Worm (Caenorhabditis elegans) whole organism, L4 larva: Measurements from ENCODE around the gene rpl-37.

Experiments
- D1046.2 ChIP-seq: fragments of 200-800 bp; sonication (Bioruptor generic); IDR thresholded peaks from 2 replicates; pipeline ENCODE4 v1.3.6; 2022; ENCODE audit warnings: missing genetic modification characterization, missing compliant biosample characterization
- F26F4.8 ChIP-seq: fragments of 200-800 bp; sonication (Bioruptor generic); conservative IDR thresholded peaks from 2 replicates; pipeline ENCODE4 v1.3.6; 2022; ENCODE audit warnings: missing genetic modification characterization, missing compliant biosample characterization
- F37D6.2 ChIP-seq: sonication (generic microtip); optimal IDR thresholded peaks from 2 replicates; lab custom pipeline; 2016; ENCODE audit warnings: mild to moderate bottlenecking, missing genetic modification characterization, missing compliant biosample characterization
- R02D3.7 ChIP-seq: fragments of 150-350 bp; sonication (generic microtip); optimal IDR thresholded peaks from 3 replicates; lab custom pipeline; 2014; ENCODE audit warnings: missing biosample characterization, missing genetic modification characterization
- T26A8.4 ChIP-seq: fragments of 200-800 bp; sonication (Bioruptor generic); IDR thresholded peaks from 2 replicates; pipeline ENCODE4 v1.3.6; 2022; ENCODE audit warnings: missing genetic modification characterization, missing compliant biosample characterization
- Y105C5A.15 ChIP-seq: fragments of 200-800 bp; sonication (Bioruptor generic); IDR thresholded peaks from 2 replicates; pipeline ENCODE4 v1.3.6; 2022; ENCODE audit warnings: missing genetic modification characterization, missing compliant biosample characterization
- Y48G9A.11 ChIP-seq: fragments of 200-800 bp; sonication (Bioruptor generic); IDR thresholded peaks from 2 replicates; pipeline ENCODE4 v1.3.6; 2022; ENCODE audit warnings: missing genetic modification reagents, missing genetic modification characterization, missing compliant biosample characterization
- ZK337.2 ChIP-seq: fragments of 200-800 bp; sonication (Bioruptor generic); IDR thresholded peaks from 2 replicates; pipeline ENCODE4 v1.3.6; 2022; ENCODE audit warnings: missing genetic modification reagents, missing genetic modification characterization, missing compliant biosample characterization
- ama-1 ChIP-seq: fragments of 150-350 bp; optimal IDR thresholded peaks from 2 replicates; lab custom pipeline; 2014; ENCODE audit warnings: inconsistent platforms, mixed read lengths
- arid-1 ChIP-seq: fragments of 200-800 bp; sonication (Bioruptor generic); conservative IDR thresholded peaks from 2 replicates; pipeline ENCODE4 v1.3.6; 2022; ENCODE audit warnings: missing genetic modification reagents, missing genetic modification characterization, missing compliant biosample characterization
- attf-4 ChIP-seq: sonication (generic microtip); optimal IDR thresholded peaks from 3 replicates; lab custom pipeline; 2017; ENCODE audit warnings: missing biosample characterization, missing genetic modification characterization
- ceh-28 ChIP-seq: fragments of 150-350 bp; optimal IDR thresholded peaks from 2 replicates; lab custom pipeline; 2014; ENCODE audit warnings: missing biosample characterization, missing genetic modification reagents, missing genetic modification characterization
- ceh-32 ChIP-seq: sonication (generic microtip); optimal IDR thresholded peaks from 2 replicates; lab custom pipeline; 2016; ENCODE audit warnings: mild to moderate bottlenecking, missing genetic modification characterization, missing compliant biosample characterization; ENCODE audit not compliant: poor library complexity
- ceh-44 ChIP-seq: fragments of 200-800 bp; sonication (Bioruptor generic); IDR thresholded peaks from 2 replicates; pipeline ENCODE4 v1.3.6; 2022; ENCODE audit warnings: missing genetic modification reagents, missing genetic modification characterization, missing compliant biosample characterization
- ces-1 ChIP-seq: fragments of 150-350 bp; sonication (generic microtip); optimal IDR thresholded peaks from 4 replicates; lab custom pipeline; 2014; ENCODE audit warnings: missing biosample characterization, missing genetic modification reagents, missing genetic modification characterization
- cey-2 ChIP-seq: sonication (generic microtip); optimal IDR thresholded peaks from 3 replicates; lab custom pipeline; 2017; ENCODE audit warnings: missing genetic modification characterization, mild to moderate bottlenecking, missing compliant biosample characterization, antibody characterized with exemption, borderline replicate concordance; ENCODE audit not compliant: insufficient read depth
- daf-19 ChIP-seq: fragments of 200-800 bp; sonication (Bioruptor generic); conservative IDR thresholded peaks from 2 replicates; pipeline ENCODE4 v1.3.6; 2022; ENCODE audit warnings: missing genetic modification characterization, missing compliant biosample characterization
- dmd-6 ChIP-seq: fragments of 200-800 bp; sonication (Bioruptor generic); IDR thresholded peaks from 2 replicates; pipeline ENCODE4 v1.3.6; 2022; ENCODE audit warnings: missing genetic modification reagents, missing genetic modification characterization, missing compliant biosample characterization
- dmd-9 ChIP-seq: fragments of 200-800 bp; sonication (Bioruptor generic); IDR thresholded peaks from 2 replicates; pipeline ENCODE4 v1.3.6; 2022; ENCODE audit warnings: missing genetic modification reagents, missing genetic modification characterization, missing compliant biosample characterization
- egl-43 ChIP-seq: fragments of 200-800 bp; sonication (Bioruptor generic); IDR thresholded peaks from 2 replicates; pipeline ENCODE4 v1.3.6; 2022; ENCODE audit warnings: missing genetic modification reagents, missing genetic modification characterization, missing compliant biosample characterization
- fkh-10 ChIP-seq: fragments of 150-350 bp; optimal IDR thresholded peaks from 2 replicates; lab custom pipeline; 2014; ENCODE audit warnings: missing biosample characterization, missing genetic modification reagents, missing genetic modification characterization
- hif-1 ChIP-seq, 2 experiments: sonication (generic microtip); optimal IDR thresholded peaks; 2 replicates each; lab custom pipeline; 2016 to 2017; ENCODE audit warnings: missing compliant biosample characterization in 2 of 2, missing genetic modification characterization in 2 of 2, missing genetic modification reagents in 2 of 2, missing genotype in 2 of 2, mild to moderate bottlenecking in 1 of 2
- hlh-30 ChIP-seq: sonication (generic microtip); optimal IDR thresholded peaks from 2 replicates; lab custom pipeline; 2017; ENCODE audit warnings: antibody characterized with exemption, mild to moderate bottlenecking, missing genetic modification characterization, missing compliant biosample characterization; ENCODE audit not compliant: insufficient read depth
- hmg-1.1 ChIP-seq: fragments of 200-800 bp; sonication (Bioruptor generic); IDR thresholded peaks from 2 replicates; pipeline ENCODE4 v1.3.6; 2022; ENCODE audit warnings: missing genetic modification reagents, missing genetic modification characterization, missing compliant biosample characterization
- lsy-2 ChIP-seq, 2 experiments: fragments of 150-350 bp in 1 of 2; sonication (generic microtip) in 1 of 2; optimal IDR thresholded peaks; 2 replicates each; lab custom pipeline; 2014 to 2017; ENCODE audit warnings: missing biosample characterization in 2 of 2, missing genetic modification characterization in 2 of 2
- mdt-29 ChIP-seq: fragments of 200-800 bp; sonication (Bioruptor generic); IDR thresholded peaks from 2 replicates; pipeline ENCODE4 v1.3.6; 2022; ENCODE audit warnings: missing genetic modification reagents, missing genetic modification characterization, missing compliant biosample characterization
- mes-2 ChIP-seq: sonication (generic microtip); optimal IDR thresholded peaks from 2 replicates; lab custom pipeline; 2016; ENCODE audit warnings: missing genotype, mild to moderate bottlenecking, missing genetic modification characterization, missing compliant biosample characterization; ENCODE audit not compliant: poor library complexity, severe bottlenecking
- nhr-10 ChIP-seq: fragments of 150-350 bp; optimal IDR thresholded peaks from 2 replicates; lab custom pipeline; 2014; ENCODE audit warnings: missing biosample characterization, missing genetic modification characterization
- nhr-237 ChIP-seq: sonication (generic microtip); optimal IDR thresholded peaks from 2 replicates; lab custom pipeline; 2017; ENCODE audit warnings: missing biosample characterization, missing genetic modification characterization
- nhr-25 ChIP-seq: sonication (generic microtip); optimal IDR thresholded peaks from 2 replicates; lab custom pipeline; 2017; ENCODE audit warnings: missing genetic modification characterization, mild to moderate bottlenecking, missing compliant biosample characterization, antibody characterized with exemption, moderate library complexity, borderline replicate concordance; ENCODE audit not compliant: insufficient read depth
- nhr-42 ChIP-seq: fragments of 200-800 bp; sonication (Bioruptor generic); IDR thresholded peaks from 2 replicates; pipeline ENCODE4 v1.3.6; 2022; ENCODE audit warnings: missing genetic modification characterization, missing compliant biosample characterization
- nhr-48 ChIP-seq: sonication (generic microtip); optimal IDR thresholded peaks from 2 replicates; lab custom pipeline; 2016; ENCODE audit warnings: mild to moderate bottlenecking, missing genetic modification characterization, missing compliant biosample characterization
- nhr-6 ChIP-seq: fragments of 150-350 bp; optimal IDR thresholded peaks from 2 replicates; lab custom pipeline; 2014; ENCODE audit warnings: missing biosample characterization, missing genetic modification characterization
- nhr-76 ChIP-seq: fragments of 150-350 bp; optimal IDR thresholded peaks from 2 replicates; lab custom pipeline; 2014; ENCODE audit warnings: missing biosample characterization, missing genetic modification characterization
- php-3 ChIP-seq: fragments of 200-800 bp; sonication (Bioruptor generic); IDR thresholded peaks from 2 replicates; pipeline ENCODE4 v1.3.6; 2022; ENCODE audit warnings: missing genetic modification reagents, missing genetic modification characterization, missing compliant biosample characterization
- pqm-1 ChIP-seq: sonication (generic microtip); optimal IDR thresholded peaks from 2 replicates; lab custom pipeline; 2017; ENCODE audit warnings: missing biosample characterization, missing genetic modification characterization
- set-16 ChIP-seq: fragments of 200-800 bp; sonication (Bioruptor generic); IDR thresholded peaks from 2 replicates; pipeline ENCODE4 v1.3.6; 2022; ENCODE audit warnings: missing genetic modification reagents, missing genetic modification characterization, missing compliant biosample characterization
- snpc-1.2 ChIP-seq: fragments of 200-800 bp; sonication (Bioruptor generic); IDR thresholded peaks from 2 replicates; pipeline ENCODE4 v1.3.6; 2022; ENCODE audit warnings: missing genetic modification reagents, missing genetic modification characterization, missing compliant biosample characterization
- spr-3 ChIP-seq: fragments of 200-800 bp; sonication (Bioruptor generic); optimal IDR thresholded peaks from 2 replicates; lab custom pipeline; 2018; ENCODE audit warnings: mild to moderate bottlenecking, missing genetic modification characterization, missing compliant biosample characterization
- tra-1 ChIP-seq: fragments of 200-800 bp; sonication (Bioruptor generic); IDR thresholded peaks from 2 replicates; pipeline ENCODE4 v1.3.6; 2022; ENCODE audit warnings: missing genetic modification reagents, missing genetic modification characterization, missing compliant biosample characterization
- unc-130 ChIP-seq: sonication (generic microtip); optimal IDR thresholded peaks from 2 replicates; lab custom pipeline; 2016; ENCODE audit warnings: missing genetic modification reagents, missing genetic modification characterization, missing compliant biosample characterization
- unc-39 ChIP-seq: sonication (generic microtip); optimal IDR thresholded peaks from 2 replicates; lab custom pipeline; 2017; ENCODE audit warnings: missing biosample characterization, missing genetic modification characterization
- unc-62 ChIP-seq, 3 experiments: fragments of 150-350 bp in 1 of 3; sonication (generic microtip); optimal IDR thresholded peaks in 2 of 3; peaks in 1 of 3; 1 replicate in 1 of 3; 2 replicates in 2 of 3; lab custom pipeline; 2014 to 2017; ENCODE audit warnings: missing biosample characterization in 3 of 3, missing genetic modification characterization in 3 of 3, missing genetic modification reagents in 3 of 3, missing genotype in 1 of 3
- vab-7 ChIP-seq: fragments of 200-800 bp; sonication (Bioruptor generic); IDR thresholded peaks from 2 replicates; pipeline ENCODE4 v1.3.6; 2022; ENCODE audit warnings: missing genetic modification reagents, missing genetic modification characterization, missing compliant biosample characterization
- zag-1 ChIP-seq: fragments of 150-350 bp; optimal IDR thresholded peaks from 2 replicates; lab custom pipeline; 2014; ENCODE audit warnings: missing biosample characterization, missing genetic modification characterization
- zfp-2 ChIP-seq: sonication (generic microtip); optimal IDR thresholded peaks from 2 replicates; lab custom pipeline; 2016; ENCODE audit warnings: mild to moderate bottlenecking, missing genetic modification characterization, missing compliant biosample characterization
- zfp-3 ChIP-seq: fragments of 200-800 bp; sonication (Bioruptor generic); conservative IDR thresholded peaks from 2 replicates; pipeline ENCODE4 v1.3.6; 2022; ENCODE audit warnings: missing genetic modification reagents, missing genetic modification characterization, missing compliant biosample characterization
- zip-2 ChIP-seq: fragments of 150-350 bp; optimal IDR thresholded peaks from 2 replicates; lab custom pipeline; 2014; ENCODE audit warnings: missing biosample characterization, missing genetic modification characterization
- ztf-11 ChIP-seq: fragments of 150-350 bp; optimal IDR thresholded peaks from 2 replicates; lab custom pipeline; 2014; ENCODE audit warnings: missing biosample characterization, missing genetic modification characterization
- ztf-7 ChIP-seq: fragments of 150-350 bp; optimal IDR thresholded peaks from 2 replicates; lab custom pipeline; 2014; ENCODE audit warnings: missing biosample characterization, missing genetic modification characterization

The rpl-37 gene

DNA sequence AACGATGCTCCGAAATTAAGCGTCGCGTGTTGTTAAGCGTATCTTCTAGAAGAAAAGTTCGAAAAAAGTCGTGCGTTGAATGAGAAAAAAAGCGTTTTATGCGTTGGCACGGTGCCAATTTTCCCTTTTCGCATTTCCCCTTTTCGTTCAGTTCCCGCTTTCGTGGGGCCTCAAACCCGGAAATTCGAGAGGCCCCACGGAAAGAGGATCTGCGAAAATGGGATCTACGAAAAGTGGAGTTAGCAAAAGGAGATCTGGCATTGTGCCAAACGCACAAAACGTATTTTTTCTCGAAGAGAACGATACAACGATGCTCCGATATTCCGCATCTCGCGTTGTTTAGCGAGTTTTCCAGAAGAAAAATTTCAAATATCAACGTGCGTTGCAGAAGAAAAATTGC, 28.6 kb upstream of the rpl-37 start:
- TF ChIP-seq nhr-6 (tag; lab: Kevin White, UChicago) (no peak), ama-1 (no peak), Y48G9A.11 (GFP tag; lab: Robert Waterston, UW) (peak; percentile 85), arid-1 (GFP tag; lab: Robert Waterston, UW) (peak; percentile 56; the same call in 1 of the 2 replicates), D1046.2 (0 out of 2 replicates have a peak, but pooled peaks have one; percentile 22), nhr-42 (GFP tag; lab: Robert Waterston, UW) (no peak), attf-4 (tag; lab: Kevin White, UChicago) (no peak), ZK337.2 (peak; percentile 22; the same call in 1 of the 2 replicates), unc-130 (GFP tag; lab: Kevin White, UChicago) (peak; percentile 61), dmd-6 (GFP tag; lab: Robert Waterston, UW) (peak; percentile 37; the same call in 1 of the 2 replicates), cey-2 (tag; lab: Kevin White, UChicago) (no peak), lsy-2 (tag; optimal IDR thresholded peaks at IDR 0.05; lab: Kevin White, UChicago) (no peak), nhr-25 (no peak), zfp-3 (GFP tag; lab: Robert Waterston, UW) (no peak), ceh-28 (tag; lab: Kevin White, UChicago) (no peak), nhr-237 (no peak), zag-1 (tag; lab: Kevin White, UChicago) (no peak), fkh-10 (no peak), hif-1 (tag; optimal IDR thresholded peaks at IDR 0.05; lab: Kevin White, UChicago) (peak in 1 of 2 experiments; percentile 71), unc-39 (no peak), nhr-10 (tag; lab: Kevin White, UChicago) (no peak), R02D3.7 (tag; lab: Kevin White, UChicago) (no peak), egl-43 (GFP tag; lab: Robert Waterston, UW) (0 out of 2 replicates have a peak, but pooled peaks have one; percentile 32), ceh-32 (no peak), F26F4.8 (GFP tag; lab: Robert Waterston, UW) (no peak), zip-2 (no peak), ztf-11 (tag; lab: Kevin White, UChicago) (no peak), T26A8.4 (GFP tag; lab: Robert Waterston, UW) (no peak), pqm-1 (tag; lab: Kevin White, UChicago) (no peak), mes-2 (peak; percentile 89), hmg-1.1 (GFP tag; lab: Robert Waterston, UW) (peak; percentile 51; the same call in 1 of the 2 replicates), ces-1 (GFP tag; lab: Kevin White, UChicago) (no peak), nhr-76 (tag; lab: Kevin White, UChicago) (no peak), vab-7 (peak; percentile 72), php-3 (no peak), ceh-44 (GFP tag; lab: Robert Waterston, UW) (peak; percentile 54; the same call in 1 of the 2 replicates), daf-19 (GFP tag; lab: Robert Waterston, UW) (no peak), mdt-29 (GFP tag; lab: Robert Waterston, UW) (no peak), tra-1 (GFP tag; lab: Robert Waterston, UW) (no peak), set-16 (GFP tag; lab: Robert Waterston, UW) (no peak), spr-3 (no peak), F37D6.2 (no peak), unc-62 (GFP tag; optimal IDR thresholded peaks at IDR 0.05 in 1 of 2; lab: Kevin White, UChicago) (no peak), unc-62 (tag; optimal IDR thresholded peaks at IDR 0.05; lab: Kevin White, UChicago) (no peak), snpc-1.2 (GFP tag; lab: Robert Waterston, UW) (no peak), Y105C5A.15 (GFP tag; lab: Robert Waterston, UW) (no peak), nhr-48 (tag; lab: Kevin White, UChicago) (no peak), zfp-2 (tag; lab: Kevin White, UChicago) (no peak), hlh-30 (no peak), ztf-7 (tag; lab: Kevin White, UChicago) (no peak), dmd-9 (GFP tag; lab: Robert Waterston, UW) (0 out of 2 replicates have a peak, but pooled peaks have one; percentile 45)
